Worm (Caenorhabditis elegans) whole organism, young adult: Measurements from ENCODE around the gene lmtr-5.

Experiments used
- F57C9.4 ChIP-seq: sonication (generic microtip); optimal IDR thresholded peaks from 2 replicates; lab custom pipeline; 2017; ENCODE audit warnings: mild to moderate bottlenecking, missing genetic modification characterization, missing compliant biosample characterization
- ceh-91 ChIP-seq: fragments of 200-800 bp; sonication (Bioruptor generic); IDR thresholded peaks from 2 replicates; pipeline ENCODE4 v1.3.6; 2022; ENCODE audit warnings: missing genetic modification reagents, missing genetic modification characterization, missing compliant biosample characterization
- efl-1 ChIP-seq: fragments of 150-350 bp; optimal IDR thresholded peaks from 2 replicates; lab custom pipeline; 2014; ENCODE audit warnings: missing biosample characterization, missing genetic modification reagents, missing genetic modification characterization
- sdz-38 ChIP-seq: sonication (generic microtip); optimal IDR thresholded peaks from 2 replicates; lab custom pipeline; 2016; ENCODE audit warnings: missing genotype, missing genetic modification characterization, missing compliant biosample characterization
- unc-62 ChIP-seq: fragments of 150-350 bp; optimal IDR thresholded peaks from 2 replicates; lab custom pipeline; 2014; ENCODE audit warnings: missing biosample characterization, missing genetic modification reagents, missing genetic modification characterization

DNA sequence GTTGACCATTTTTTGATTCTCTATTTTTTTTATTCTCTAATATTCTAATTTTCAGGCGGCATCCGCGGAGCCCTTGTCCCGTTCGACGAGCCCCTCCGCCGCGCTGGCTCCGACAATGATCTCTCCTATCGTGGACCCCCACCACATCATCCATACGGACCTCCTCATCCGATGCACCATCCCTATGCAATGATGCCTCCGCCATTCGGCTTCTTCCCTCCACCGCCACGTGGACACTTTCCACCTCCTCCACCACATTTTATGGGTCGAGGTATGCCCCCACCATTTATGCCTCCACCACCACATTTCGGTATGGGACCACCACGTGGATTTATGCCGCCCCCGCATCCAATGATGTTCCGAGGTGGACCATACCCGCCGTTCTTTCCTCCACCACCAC lies 14.2 kb upstream of the lmtr-5 start:
- TF ChIP-seq F57C9.4 (tag; lab: Kevin White, UChicago) (no peak), unc-62 (GFP tag; lab: Kevin White, UChicago) (no peak), sdz-38 (tag; lab: Kevin White, UChicago) (no peak), efl-1 (GFP tag; lab: Kevin White, UChicago) (no peak), ceh-91 (GFP tag; lab: Robert Waterston, UW) (no peak)
